Fruit fly (Drosophila melanogaster) whole organism, embryonic: ENCODE data around the gene dmrt93B.

Experiments
- Antp ChIP-seq: fragments of 200-800 bp; sonication (Bioruptor generic); optimal IDR thresholded peaks from 3 replicates; lab custom pipeline; 2016; ENCODE audit warnings: missing biosample characterization, missing genetic modification characterization
- Atf-2 ChIP-seq: fragments of 200-800 bp; sonication (Bioruptor generic); optimal IDR thresholded peaks from 2 replicates; lab custom pipeline; 2016; ENCODE audit warnings: missing biosample characterization, missing genetic modification characterization
- Atf3 ChIP-seq: fragments of 200-800 bp; sonication (Bioruptor generic); optimal IDR thresholded peaks from 3 replicates; lab custom pipeline; 2016; ENCODE audit warnings: missing biosample characterization, missing genetic modification characterization
- B-H1 ChIP-seq: fragments of 200-800 bp; sonication (Bioruptor generic); IDR thresholded peaks from 3 replicates; pipeline ENCODE4 v1.3.6; 2022; ENCODE audit warnings: missing biosample characterization, missing genetic modification characterization
- CG10267 ChIP-seq: fragments of 200-800 bp; sonication (Bioruptor generic); optimal IDR thresholded peaks from 2 replicates; lab custom pipeline; 2018; ENCODE audit warnings: missing biosample characterization, mild to moderate bottlenecking, missing genetic modification characterization, moderate library complexity
- CG10321 ChIP-seq: fragments of 200-800 bp; sonication (Bioruptor generic); IDR thresholded peaks from 2 replicates; pipeline ENCODE4 v1.3.6; 2022; ENCODE audit warnings: missing biosample characterization, missing genetic modification characterization
- CG13775 ChIP-seq: fragments of 200-800 bp; sonication (Bioruptor generic); optimal IDR thresholded peaks from 3 replicates; lab custom pipeline; 2017; ENCODE audit warnings: missing biosample characterization, mild to moderate bottlenecking, missing genetic modification characterization
- CG14860 ChIP-seq: fragments of 200-800 bp; sonication (Bioruptor generic); IDR thresholded peaks from 3 replicates; pipeline ENCODE4 v1.3.6; 2022; ENCODE audit warnings: missing biosample characterization, missing genetic modification characterization; ENCODE audit not compliant: partially characterized antibody
- CG1602 ChIP-seq: fragments of 200-800 bp; sonication (Bioruptor generic); optimal IDR thresholded peaks from 3 replicates; lab custom pipeline; 2016; ENCODE audit warnings: missing biosample characterization, missing genetic modification characterization
- CG18619 ChIP-seq: fragments of 200-800 bp; sonication (Bioruptor generic); optimal IDR thresholded peaks from 3 replicates; lab custom pipeline; 2017; ENCODE audit warnings: missing biosample characterization, mild to moderate bottlenecking, missing genetic modification characterization
- CG2120 ChIP-seq: fragments of 200-800 bp; sonication (Bioruptor generic); optimal IDR thresholded peaks from 3 replicates; lab custom pipeline; 2016; ENCODE audit warnings: missing biosample characterization, missing genetic modification characterization
- CG2202 ChIP-seq: fragments of 200-800 bp; sonication (Bioruptor generic); optimal IDR thresholded peaks from 2 replicates; lab custom pipeline; 2018; ENCODE audit warnings: missing biosample characterization, mild to moderate bottlenecking, missing genetic modification characterization
- CG3847 ChIP-seq: fragments of 200-800 bp; sonication (Bioruptor generic); IDR thresholded peaks from 2 replicates; pipeline ENCODE4 v1.3.6; 2022; ENCODE audit warnings: missing biosample characterization, missing genetic modification characterization
- CG3995 ChIP-seq: fragments of 200-800 bp; sonication (Bioruptor generic); optimal IDR thresholded peaks from 3 replicates; lab custom pipeline; 2016; ENCODE audit warnings: missing biosample characterization, missing genetic modification characterization
- CG4282 ChIP-seq: fragments of 200-800 bp; sonication (Bioruptor generic); optimal IDR thresholded peaks from 2 replicates; lab custom pipeline; 2016; ENCODE audit warnings: missing biosample characterization, missing genetic modification characterization
- CG9797 ChIP-seq: fragments of 200-800 bp; sonication (Bioruptor generic); optimal IDR thresholded peaks from 3 replicates; lab custom pipeline; 2018; ENCODE audit warnings: missing biosample characterization, mild to moderate bottlenecking, missing genetic modification characterization
- CG9817 ChIP-seq: fragments of 200-800 bp; sonication (Bioruptor generic); optimal IDR thresholded peaks from 2 replicates; lab custom pipeline; 2018; ENCODE audit warnings: missing biosample characterization, mild to moderate bottlenecking, missing genetic modification characterization, moderate library complexity
- CG9932 ChIP-seq: fragments of 200-800 bp; sonication (Bioruptor generic); IDR thresholded peaks from 2 replicates; pipeline ENCODE4 v1.3.6; 2022; ENCODE audit warnings: missing biosample characterization, missing genetic modification characterization
- Chrac-16 ChIP-seq: fragments of 200-800 bp; sonication (Bioruptor generic); optimal IDR thresholded peaks from 3 replicates; lab custom pipeline; 2016; ENCODE audit warnings: missing biosample characterization, missing genetic modification characterization
- Dek ChIP-seq: fragments of 200-800 bp; sonication (Bioruptor generic); optimal IDR thresholded peaks from 3 replicates; lab custom pipeline; 2019; ENCODE audit warnings: missing biosample characterization, mild to moderate bottlenecking, missing genetic modification characterization, moderate library complexity
- E2f2 ChIP-seq: fragments of 200-800 bp; sonication (Bioruptor generic); IDR thresholded peaks from 2 replicates; pipeline ENCODE4 v1.3.6; 2022; ENCODE audit warnings: missing biosample characterization, missing genetic modification characterization
- Gug ChIP-seq: fragments of 200-800 bp; sonication (Bioruptor generic); IDR thresholded peaks from 4 replicates; pipeline ENCODE4 v1.3.6; 2022; ENCODE audit warnings: missing biosample characterization, missing genetic modification characterization
- H15 ChIP-seq: fragments of 200-800 bp; sonication (Bioruptor generic); IDR thresholded peaks from 3 replicates; pipeline ENCODE4 v1.3.6; 2022; ENCODE audit warnings: missing biosample characterization, missing genetic modification characterization
- HLH4C ChIP-seq: fragments of 200-800 bp; sonication (Bioruptor generic); IDR thresholded peaks from 3 replicates; pipeline ENCODE4 v1.3.6; 2022; ENCODE audit warnings: missing biosample characterization, missing genetic modification characterization; ENCODE audit not compliant: partially characterized antibody
- Hand ChIP-seq: fragments of 200-800 bp; sonication (Bioruptor generic); optimal IDR thresholded peaks from 2 replicates; lab custom pipeline; 2017; ENCODE audit warnings: mild to moderate bottlenecking, missing biosample characterization, missing genetic modification reagents, missing genetic modification characterization
- MESR4 ChIP-seq: fragments of 200-800 bp; sonication (Bioruptor generic); optimal IDR thresholded peaks from 2 replicates; lab custom pipeline; 2018; ENCODE audit warnings: missing biosample characterization, mild to moderate bottlenecking, missing genetic modification characterization, moderate library complexity
- Max ChIP-seq: fragments of 200-800 bp; sonication (Bioruptor generic); optimal IDR thresholded peaks from 2 replicates; lab custom pipeline; 2016; ENCODE audit warnings: missing biosample characterization, mild to moderate bottlenecking, missing genetic modification characterization
- NC2β ChIP-seq: fragments of 200-800 bp; sonication (Bioruptor generic); optimal IDR thresholded peaks from 2 replicates; lab custom pipeline; 2016; ENCODE audit warnings: missing biosample characterization, missing genetic modification characterization
- Ptx1 ChIP-seq: fragments of 200-800 bp; sonication (Bioruptor generic); IDR thresholded peaks from 2 replicates; pipeline ENCODE4 v1.3.6; 2022; ENCODE audit warnings: missing biosample characterization, missing genetic modification characterization
- Xrp1 ChIP-seq: fragments of 200-800 bp; sonication (Bioruptor generic); IDR thresholded peaks from 2 replicates; pipeline ENCODE4 v1.3.6; 2022; ENCODE audit warnings: missing biosample characterization, missing genetic modification characterization
- fu2 ChIP-seq: fragments of 200-800 bp; sonication (Bioruptor generic); optimal IDR thresholded peaks from 2 replicates; lab custom pipeline; 2016; ENCODE audit warnings: missing biosample characterization, missing genetic modification characterization
- gfzf ChIP-seq: fragments of 200-800 bp; sonication (Bioruptor generic); optimal IDR thresholded peaks from 2 replicates; lab custom pipeline; 2016; ENCODE audit warnings: missing biosample characterization, mild to moderate bottlenecking, missing genetic modification characterization, moderate library complexity
- hbn ChIP-seq: fragments of 200-800 bp; sonication (Bioruptor generic); IDR thresholded peaks from 2 replicates; pipeline ENCODE4 v1.3.6; 2022; ENCODE audit warnings: missing biosample characterization, missing genetic modification characterization; ENCODE audit not compliant: partially characterized antibody
- hkb ChIP-seq, 2 experiments: fragments of 200-800 bp in 1 of 2; fragments of >200 bp in 1 of 2; sonication (Bioruptor generic) in 1 of 2; IDR thresholded peaks in 1 of 2; optimal IDR thresholded peaks in 1 of 2; 2 replicates each; pipeline versions ENCODE4 v1.3.6 to Lab custom; 2017 to 2022; ENCODE audit warnings: missing biosample characterization in 1 of 2, missing genetic modification characterization in 1 of 2
- hth ChIP-seq: fragments of >200 bp; optimal IDR thresholded peaks from 2 replicates; lab custom pipeline; 2017; ENCODE audit warnings: inconsistent platforms
- ind ChIP-seq: fragments of 200-800 bp; sonication (Bioruptor generic); optimal IDR thresholded peaks from 3 replicates; lab custom pipeline; 2016; ENCODE audit warnings: missing biosample characterization, missing genetic modification characterization
- klu ChIP-seq: fragments of 200-800 bp; sonication (Bioruptor generic); IDR thresholded peaks from 2 replicates; pipeline ENCODE4 v1.3.6; 2022; ENCODE audit warnings: missing biosample characterization, missing genetic modification characterization
- nerfin-2 ChIP-seq: fragments of 200-800 bp; sonication (Bioruptor generic); IDR thresholded peaks from 2 replicates; pipeline ENCODE4 v1.3.6; 2022; ENCODE audit warnings: missing biosample characterization, missing genetic modification characterization; ENCODE audit not compliant: partially characterized antibody
- p53 ChIP-seq: fragments of 200-800 bp; sonication (Bioruptor generic); optimal IDR thresholded peaks from 2 replicates; lab custom pipeline; 2016; ENCODE audit warnings: missing biosample characterization, missing genetic modification characterization
- prd ChIP-seq, 3 experiments: fragments of >200 bp in 2 of 3; fragments of 200-800 bp in 1 of 3; sonication (Bioruptor generic) in 1 of 3; optimal IDR thresholded peaks in 2 of 3; IDR thresholded peaks in 1 of 3; 2 replicates in 2 of 3; 3 replicates in 1 of 3; pipeline versions ENCODE4 v1.3.6 to Lab custom; 2017 to 2022; ENCODE audit warnings: missing biosample characterization in 1 of 3, missing genetic modification characterization in 1 of 3
- row ChIP-seq: fragments of 200-800 bp; sonication (Bioruptor generic); IDR thresholded peaks from 3 replicates; pipeline ENCODE4 v1.3.6; 2022; ENCODE audit warnings: missing biosample characterization, missing genetic modification characterization
- sc ChIP-seq, 3 experiments: fragments of >200 bp in 2 of 3; fragments of 200-800 bp in 1 of 3; sonication (Bioruptor generic) in 1 of 3; optimal IDR thresholded peaks; 2 replicates in 2 of 3; 3 replicates in 1 of 3; lab custom pipeline; 2017; ENCODE audit warnings: mild to moderate bottlenecking in 1 of 3, missing biosample characterization in 1 of 3, missing genetic modification characterization in 1 of 3, missing genetic modification reagents in 1 of 3
- slbo ChIP-seq: fragments of 200-800 bp; sonication (Bioruptor generic); IDR thresholded peaks from 2 replicates; pipeline ENCODE4 v1.3.6; 2022; ENCODE audit warnings: missing biosample characterization, missing genetic modification characterization
- sob ChIP-seq: fragments of 200-800 bp; sonication (Bioruptor generic); IDR thresholded peaks from 2 replicates; pipeline ENCODE4 v1.3.6; 2022; ENCODE audit warnings: missing biosample characterization, missing genetic modification characterization
- sqz ChIP-seq: fragments of 200-800 bp; sonication (Bioruptor generic); optimal IDR thresholded peaks from 3 replicates; lab custom pipeline; 2018; ENCODE audit warnings: missing biosample characterization, mild to moderate bottlenecking, missing genetic modification characterization
- stc ChIP-seq: fragments of 200-800 bp; sonication (Bioruptor generic); IDR thresholded peaks from 2 replicates; pipeline ENCODE4 v1.3.6; 2022; ENCODE audit warnings: missing biosample characterization, missing genetic modification characterization
- unpg ChIP-seq: fragments of 200-800 bp; sonication (Bioruptor generic); optimal IDR thresholded peaks from 3 replicates; lab custom pipeline; 2018; ENCODE audit warnings: missing biosample characterization, mild to moderate bottlenecking, missing genetic modification characterization, moderate library complexity
- usp ChIP-seq: fragments of >200 bp; optimal IDR thresholded peaks from 2 replicates; lab custom pipeline; 2017; ENCODE audit warnings: missing biosample characterization, missing genetic modification characterization
- vvl ChIP-seq: fragments of 200-800 bp; sonication (Bioruptor generic); IDR thresholded peaks from 2 replicates; pipeline ENCODE4 v1.3.6; 2022; ENCODE audit warnings: missing biosample characterization, missing genetic modification characterization
- yki ChIP-seq: fragments of >200 bp; optimal IDR thresholded peaks from 3 replicates; lab custom pipeline; 2018
- zfh2 ChIP-seq: fragments of 200-800 bp; sonication (Bioruptor generic); optimal IDR thresholded peaks from 2 replicates; lab custom pipeline; 2016; ENCODE audit warnings: missing biosample characterization, missing genetic modification characterization

The dmrt93B gene

DNA sequence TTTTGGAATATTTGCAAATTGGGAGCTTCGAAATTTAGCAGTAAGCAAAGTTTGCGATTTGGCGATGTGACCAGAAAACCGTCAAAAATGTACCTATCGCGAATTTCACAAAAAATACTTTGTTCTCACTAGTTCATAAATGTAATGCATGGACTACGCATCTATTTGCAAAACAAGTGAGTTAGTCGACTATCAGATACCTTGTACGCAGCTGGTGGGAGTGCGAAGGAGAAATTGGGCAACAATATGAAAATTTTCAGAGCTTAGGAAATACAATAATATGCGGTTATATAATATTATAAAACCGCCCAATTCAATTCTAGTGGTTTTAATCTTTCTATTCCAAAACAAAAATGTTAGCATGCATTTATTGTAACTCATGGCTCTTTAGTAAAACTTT, 45.0 kb downstream of the dmrt93B start, which contains the start of gene Bdbt (continued):
- TF ChIP-seq hth (no peak), hbn (GFP tag; lab: Robert Waterston, UW) (0 out of 2 replicates have a peak, but pooled peaks have one; percentile 22), slbo (GFP tag; lab: Robert Waterston, UW) (peak; percentile 68), CG3995 (GFP tag; lab: Kevin White, UChicago) (no peak), Antp (GFP tag; lab: Kevin White, UChicago) (peak; percentile 39), B-H1 (GFP tag; lab: Robert Waterston, UW) (0 out of 3 replicates have a peak, but pooled peaks have one; percentile 20), hkb (optimal IDR thresholded peaks at IDR 0.05; lab: Kevin White, UChicago) (no peak), hkb (GFP tag; IDR thresholded peaks at IDR 0.05; lab: Robert Waterston, UW) (peak; percentile 36; the same call in 1 of the 2 replicates), yki (lab: Kevin White, UChicago) (no peak), CG9817 (tag; lab: Kevin White, UChicago) (no peak), sc (optimal IDR thresholded peaks at IDR 0.05; lab: Kevin White, UChicago) (no peak), sc (GFP tag; optimal IDR thresholded peaks at IDR 0.05; lab: Kevin White, UChicago) (no peak), vvl (GFP tag; lab: Robert Waterston, UW) (no peak), Atf-2 (GFP tag; lab: Kevin White, UChicago) (no peak), Chrac-16 (GFP tag; lab: Kevin White, UChicago) (peak; percentile 9), E2f2 (peak; percentile 40), HLH4C (GFP tag; lab: Robert Waterston, UW) (peak; percentile 98), CG2202 (tag; lab: Kevin White, UChicago) (no peak), Ptx1 (GFP tag; lab: Robert Waterston, UW) (no peak), CG18619 (GFP tag; lab: Kevin White, UChicago) (no peak), CG2120 (peak; percentile 69), CG14860 (GFP tag; lab: Robert Waterston, UW) (peak; percentile 91), sob (peak; percentile 59; the same call in 1 of the 2 replicates), gfzf (GFP tag; lab: Kevin White, UChicago) (peak; percentile 81), klu (GFP tag; lab: Robert Waterston, UW) (no peak), row (GFP tag; lab: Robert Waterston, UW) (peak; percentile 77), prd (optimal IDR thresholded peaks at IDR 0.05; lab: Kevin White, UChicago) (no peak), prd (GFP tag; IDR thresholded peaks at IDR 0.05; lab: Robert Waterston, UW) (peak; percentile 14; the same call in 1 of the 3 replicates), CG10267 (peak; percentile 7), MESR4 (GFP tag; lab: Kevin White, UChicago) (peak; percentile 5), NC2β (GFP tag; lab: Kevin White, UChicago) (no peak), Max (peak; percentile 62), usp (no peak), ind (peak; percentile 41), stc (no peak), CG9797 (peak; percentile 34), Atf3 (GFP tag; lab: Kevin White, UChicago) (no peak), CG4282 (GFP tag; lab: Kevin White, UChicago) (no peak), nerfin-2 (GFP tag; lab: Robert Waterston, UW) (peak; percentile 96), Xrp1 (GFP tag; lab: Robert Waterston, UW) (no peak), CG13775 (no peak), Dek (tag; lab: Kevin White, UChicago) (no peak), CG10321 (GFP tag; lab: Robert Waterston, UW) (no peak), Hand (GFP tag; lab: Kevin White, UChicago) (no peak), Gug (GFP tag; lab: Robert Waterston, UW) (no peak), unpg (GFP tag; lab: Kevin White, UChicago) (no peak), zfh2 (GFP tag; lab: Kevin White, UChicago) (peak; percentile 62), H15 (GFP tag; lab: Robert Waterston, UW) (no peak), CG1602 (GFP tag; lab: Kevin White, UChicago) (peak; percentile 31), fu2 (GFP tag; lab: Kevin White, UChicago) (peak; percentile 40), sqz (GFP tag; lab: Kevin White, UChicago) (no peak), p53 (GFP tag; lab: Kevin White, UChicago) (no peak), CG9932 (GFP tag; lab: Robert Waterston, UW) (peak; percentile 52), CG3847 (GFP tag; lab: Robert Waterston, UW) (peak; percentile 52)
